Fruit fly (Drosophila melanogaster) whole organism, pupa: ENCODE data around the gene CG44385.

ENCODE experiments used
- CG10348 ChIP-seq: fragments of 200-800 bp; sonication (Bioruptor generic); IDR thresholded peaks from 2 replicates; pipeline ENCODE4 v1.3.6; 2022; ENCODE audit warnings: missing biosample characterization, missing genetic modification characterization
- CG12605 ChIP-seq: fragments of 200-800 bp; sonication (Bioruptor generic); IDR thresholded peaks from 2 replicates; pipeline ENCODE4 v1.3.6; 2022; ENCODE audit warnings: missing biosample characterization, missing genetic modification characterization
- CG13204 ChIP-seq: fragments of 200-800 bp; sonication (Bioruptor generic); optimal IDR thresholded peaks from 2 replicates; lab custom pipeline; 2018; ENCODE audit warnings: missing biosample characterization, mild to moderate bottlenecking, missing genetic modification characterization, moderate library complexity
- CG14655 ChIP-seq: fragments of 200-800 bp; sonication (Bioruptor generic); optimal IDR thresholded peaks from 3 replicates; lab custom pipeline; 2017; ENCODE audit warnings: mild to moderate bottlenecking, missing biosample characterization, missing genetic modification reagents, missing genetic modification characterization
- CG15710 ChIP-seq: fragments of 200-800 bp; sonication (Bioruptor generic); optimal IDR thresholded peaks from 2 replicates; lab custom pipeline; 2018; ENCODE audit warnings: missing biosample characterization, mild to moderate bottlenecking, missing genetic modification characterization, moderate library complexity
- CG17806 ChIP-seq: fragments of 200-800 bp; sonication (Bioruptor generic); optimal IDR thresholded peaks from 2 replicates; lab custom pipeline; 2018; ENCODE audit warnings: missing biosample characterization, mild to moderate bottlenecking, missing genetic modification characterization, moderate library complexity
- CG32121 ChIP-seq: fragments of 200-800 bp; sonication (Bioruptor generic); IDR thresholded peaks from 2 replicates; pipeline ENCODE4 v1.3.6; 2022; ENCODE audit warnings: missing biosample characterization, missing genetic modification characterization
- CG34367 ChIP-seq: fragments of 200-800 bp; sonication (Bioruptor generic); optimal IDR thresholded peaks from 2 replicates; lab custom pipeline; 2018; ENCODE audit warnings: missing biosample characterization, mild to moderate bottlenecking, missing genetic modification characterization
- CG4496 ChIP-seq: fragments of 200-800 bp; sonication (Bioruptor generic); IDR thresholded peaks from 3 replicates; pipeline ENCODE4 v1.3.6; 2022; ENCODE audit warnings: missing biosample characterization, missing genetic modification characterization
- CG8159 ChIP-seq: fragments of 200-800 bp; sonication (Bioruptor generic); optimal IDR thresholded peaks from 3 replicates; lab custom pipeline; 2018; ENCODE audit warnings: missing biosample characterization, mild to moderate bottlenecking, missing genetic modification characterization, moderate library complexity
- CG8301 ChIP-seq: fragments of 200-800 bp; sonication (Bioruptor generic); optimal IDR thresholded peaks from 2 replicates; lab custom pipeline; 2018; ENCODE audit warnings: missing biosample characterization, mild to moderate bottlenecking, missing genetic modification characterization
- CG9948 ChIP-seq: fragments of 200-800 bp; sonication (Bioruptor generic); optimal IDR thresholded peaks from 2 replicates; lab custom pipeline; 2018; ENCODE audit warnings: missing biosample characterization, mild to moderate bottlenecking, missing genetic modification characterization, moderate library complexity
- D1 ChIP-seq: fragments of 200-800 bp; sonication (Bioruptor generic); optimal IDR thresholded peaks from 2 replicates; lab custom pipeline; 2018; ENCODE audit warnings: missing biosample characterization, mild to moderate bottlenecking, missing genetic modification characterization, moderate library complexity
- EcR ChIP-seq: fragments of 200-800 bp; sonication (Bioruptor generic); optimal IDR thresholded peaks from 3 replicates; lab custom pipeline; 2019; ENCODE audit warnings: missing biosample characterization, missing genetic modification characterization, mild to moderate bottlenecking, moderate library complexity, missing genetic modification reagents
- Ets98B ChIP-seq: fragments of 200-800 bp; sonication (Bioruptor generic); IDR thresholded peaks from 2 replicates; pipeline ENCODE4 v1.3.6; 2022; ENCODE audit warnings: missing biosample characterization, missing genetic modification characterization
- Pif1A ChIP-seq: fragments of 200-800 bp; sonication (Bioruptor generic); optimal IDR thresholded peaks from 3 replicates; lab custom pipeline; 2016; ENCODE audit warnings: missing biosample characterization, missing genetic modification characterization
- Pif1B ChIP-seq: fragments of 200-800 bp; sonication (Bioruptor generic); optimal IDR thresholded peaks from 3 replicates; lab custom pipeline; 2016; ENCODE audit warnings: missing biosample characterization, missing genetic modification characterization
- Snoo ChIP-seq: fragments of 200-800 bp; sonication (Bioruptor generic); optimal IDR thresholded peaks from 3 replicates; lab custom pipeline; 2017; ENCODE audit warnings: missing biosample characterization, mild to moderate bottlenecking, missing genetic modification characterization, inconsistent platforms
- fd96Ca ChIP-seq: fragments of 200-800 bp; sonication (Bioruptor generic); IDR thresholded peaks from 3 replicates; pipeline ENCODE4 v1.3.6; 2022; ENCODE audit warnings: missing biosample characterization, missing genetic modification characterization
- gl ChIP-seq: fragments of 200-800 bp; sonication (Bioruptor generic); optimal IDR thresholded peaks from 2 replicates; lab custom pipeline; 2018; ENCODE audit warnings: missing biosample characterization, mild to moderate bottlenecking, missing genetic modification characterization
- rn ChIP-seq: fragments of 200-800 bp; sonication (Bioruptor generic); IDR thresholded peaks from 2 replicates; pipeline ENCODE4 v1.3.6; 2022; ENCODE audit warnings: missing biosample characterization, missing genetic modification characterization

Gene CG44385

DNA sequence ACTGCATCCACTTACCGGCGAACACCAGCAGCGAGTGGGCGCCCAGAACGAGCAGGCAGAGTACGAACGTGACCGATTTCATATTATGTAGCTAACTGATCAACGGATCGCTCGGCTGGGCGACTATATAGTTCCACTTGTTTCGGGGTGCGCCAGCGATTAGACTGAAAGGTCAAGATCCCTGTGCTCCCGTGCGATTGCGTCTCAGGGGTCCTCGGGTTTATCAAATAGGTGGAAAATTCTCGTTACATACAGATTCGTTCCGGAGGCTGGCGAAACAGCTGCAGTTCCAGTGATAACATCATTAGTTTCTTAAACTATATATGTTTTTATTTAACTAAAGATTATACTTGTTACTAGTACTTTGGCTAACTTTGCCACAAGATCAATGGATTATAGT, 8.0 kb upstream of the CG44385 start, which contains the start of gene ssp7:
TSS of gene ssp7 (minus strand) at position 101 of the 400 bp plus-strand sequence.
- no peak for TF ChIP-seq EcR (GFP tag; lab: Kevin White, UChicago)
- no peak for TF ChIP-seq Snoo (tag; lab: Kevin White, UChicago)

DNA sequence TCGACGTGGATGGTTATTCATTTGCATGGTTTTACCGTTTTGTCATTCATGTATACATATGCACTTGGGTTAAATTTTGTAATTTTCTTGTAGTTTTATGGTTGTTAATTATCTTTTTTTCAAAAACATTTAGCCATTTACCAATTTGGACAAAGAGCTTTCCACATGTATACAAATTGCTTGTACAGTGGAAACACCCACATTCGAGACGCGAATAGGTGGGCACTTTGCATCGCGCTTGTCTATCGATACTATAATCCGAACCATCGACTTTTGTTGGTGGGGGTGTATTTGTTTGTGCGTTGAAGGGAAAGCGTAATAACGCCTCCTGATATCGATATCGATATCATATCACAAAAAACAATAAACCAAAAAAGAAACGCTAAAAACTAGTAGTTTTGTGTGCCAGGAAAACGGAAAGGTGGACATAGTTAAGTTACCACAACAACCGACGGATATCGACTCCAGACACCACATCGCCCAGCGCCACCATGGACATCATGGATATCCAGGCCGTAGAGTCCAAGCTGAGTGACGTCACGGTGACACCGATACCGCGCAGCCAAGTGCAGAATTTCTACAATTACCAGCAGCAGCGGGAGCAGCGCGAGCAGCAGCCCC, 5.5 kb upstream of the CG44385 start, which contains the start of gene CDK2AP1:
TSS of gene CDK2AP1 (plus strand) at position 294 of the 621 bp plus-strand sequence.
- no peak; the same call in 1 of the 2 replicates for TF ChIP-seq Ets98B (GFP tag; lab: Robert Waterston, UW)
- no peak for TF ChIP-seq CG8301 (tag; lab: Kevin White, UChicago)
- no peak for TF ChIP-seq D1 (tag; lab: Kevin White, UChicago)
- no peak for TF ChIP-seq Pif1B (GFP tag; lab: Kevin White, UChicago)
- TF ChIP-seq Pif1A (GFP tag; lab: Kevin White, UChicago), result no peak
- peak; percentile 37; the same call in 1 of the 3 replicates for TF ChIP-seq CG4496 (GFP tag; lab: Robert Waterston, UW)
- no peak for TF ChIP-seq CG12605 (GFP tag; lab: Robert Waterston, UW)
- TF ChIP-seq Snoo (tag; lab: Kevin White, UChicago), result no peak
- no peak for TF ChIP-seq CG10348 (GFP tag; lab: Robert Waterston, UW)
- TF ChIP-seq gl (tag; lab: Kevin White, UChicago), result no peak
- TF ChIP-seq CG32121 (GFP tag; lab: Robert Waterston, UW), result 0 out of 2 replicates have a peak, but pooled peaks have one; percentile 15
- TF ChIP-seq CG13204, result no peak
- TF ChIP-seq rn (GFP tag; lab: Robert Waterston, UW), result no peak
- TF ChIP-seq CG8159 (tag; lab: Kevin White, UChicago), result peak; percentile 0
- no peak for TF ChIP-seq CG34367 (tag; lab: Kevin White, UChicago)
- TF ChIP-seq CG15710, result no peak
- no peak for TF ChIP-seq CG9948 (tag; lab: Kevin White, UChicago)
- TF ChIP-seq CG17806 (tag; lab: Kevin White, UChicago), result peak; percentile 1
- no peak for TF ChIP-seq EcR (GFP tag; lab: Kevin White, UChicago)
- TF ChIP-seq fd96Ca (GFP tag; lab: Robert Waterston, UW), result 0 out of 3 replicates have a peak, but pooled peaks have one; percentile 25
- no peak for TF ChIP-seq CG14655 (GFP tag; lab: Kevin White, UChicago)
- TF ChIP-seq, all 21 proteins: peak for 5

DNA sequence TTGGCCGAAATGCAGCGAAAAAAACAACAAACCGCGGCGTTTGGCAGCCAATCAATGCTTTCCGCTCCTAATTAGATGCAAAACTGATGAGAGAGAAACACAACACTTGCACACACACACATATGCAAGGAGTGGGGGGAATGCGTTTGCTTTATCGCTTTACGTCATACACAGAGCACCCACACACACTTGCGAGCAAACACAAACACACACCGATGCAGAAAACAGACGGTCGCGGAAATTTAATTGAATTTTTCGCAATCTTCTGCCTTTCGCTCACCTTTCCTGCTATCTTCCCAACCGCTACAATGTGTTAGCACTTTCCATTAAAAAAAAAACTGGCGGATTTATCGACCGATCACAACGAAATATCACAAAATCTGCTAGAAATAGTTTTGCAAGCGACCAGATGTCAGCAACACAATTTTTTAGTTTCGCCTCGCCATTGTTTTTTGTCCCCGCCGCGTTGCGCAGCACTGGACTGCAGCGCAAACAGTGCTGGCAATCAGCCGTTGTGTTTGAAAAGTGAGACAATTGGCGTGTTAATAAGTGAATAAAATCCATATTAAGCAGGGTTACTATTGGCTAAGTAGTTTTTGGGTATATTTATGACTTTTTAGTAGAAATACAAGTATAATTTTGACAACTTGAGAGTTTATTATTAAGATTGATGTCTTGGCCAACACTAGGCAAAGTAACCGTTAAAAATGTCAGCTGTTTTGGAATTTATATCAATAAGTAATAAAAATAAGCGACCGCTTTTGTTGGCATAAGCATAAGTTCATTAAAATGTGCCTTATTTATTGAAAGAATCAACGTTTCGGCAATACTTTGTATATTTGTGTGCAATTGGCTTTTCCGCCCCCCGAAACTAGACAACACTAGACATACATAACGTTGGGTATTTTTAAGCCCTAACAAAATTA, 4.6 kb upstream of the CG44385 start, which contains the start of gene Klp10A:
TSS of gene Klp10A (minus strand) at position 532 of the 926 bp plus-strand sequence.
- TF ChIP-seq D1 (tag; lab: Kevin White, UChicago), result no peak
- peak; percentile 22 for TF ChIP-seq CG15710

DNA sequence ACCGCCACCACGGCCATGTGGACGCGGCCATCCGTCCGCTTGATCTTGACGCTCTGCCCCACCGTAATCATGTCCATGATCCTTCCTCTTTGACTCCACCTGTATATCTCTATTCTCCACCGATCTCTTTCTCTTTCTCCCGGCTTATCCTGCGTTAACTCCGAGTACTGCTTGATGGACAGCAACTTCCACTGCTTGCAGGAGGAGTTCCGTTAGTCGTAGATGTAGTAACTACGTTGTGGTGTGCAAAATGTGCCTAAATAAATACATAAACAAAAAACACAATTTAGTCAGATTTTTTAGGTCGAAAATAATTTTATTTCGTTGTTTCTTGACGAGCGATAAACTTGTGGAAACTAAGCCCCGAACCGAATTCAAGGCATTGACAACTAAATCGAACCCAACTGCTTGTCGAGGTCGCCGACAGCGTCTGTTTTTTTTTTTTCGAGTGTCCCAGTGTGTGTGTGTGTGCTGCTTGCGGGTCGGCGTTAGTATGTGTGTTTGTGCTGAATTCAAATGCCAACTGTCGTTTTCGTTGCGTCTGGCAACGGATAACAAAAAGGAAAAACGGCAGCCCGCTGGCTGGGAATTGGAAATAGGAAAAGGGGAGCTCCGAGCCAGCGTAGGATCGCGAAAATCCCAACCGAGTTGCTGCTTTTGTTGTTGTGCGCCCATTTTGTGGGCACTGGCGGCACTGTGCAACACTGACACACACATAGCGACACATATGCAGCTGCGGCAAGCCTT, 3.8 kb upstream of the CG44385 start:
- TF ChIP-seq CG10348 (GFP tag; lab: Robert Waterston, UW) (no peak), EcR (GFP tag; lab: Kevin White, UChicago) (peak; percentile 15), CG15710 (no peak)
- TF ChIP-seq, all 21 proteins: peak for 1

DNA sequence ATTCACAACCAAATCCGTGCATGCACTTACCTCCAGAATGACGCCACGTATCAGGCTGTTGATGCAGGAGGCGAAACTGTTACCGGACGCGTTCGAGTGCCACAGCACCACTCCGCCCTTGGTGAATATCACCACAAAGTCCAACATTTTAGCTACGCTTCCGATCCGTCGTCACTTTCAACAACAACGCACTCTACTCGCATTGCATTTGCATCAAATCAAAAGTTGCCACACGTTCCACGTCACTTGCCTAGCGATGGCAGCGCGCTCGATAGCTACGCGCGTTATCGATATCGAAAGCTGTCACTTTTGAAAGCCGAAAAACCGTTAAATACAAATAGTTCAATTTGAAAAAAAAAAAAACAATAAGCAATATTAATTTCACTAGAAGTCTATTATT, 3.4 kb downstream of the CG44385 start, which contains the start of gene SrpRalpha:
TSS of gene SrpRalpha (minus strand) at position 260 of the 400 bp plus-strand sequence.
- TF ChIP-seq CG12605 (GFP tag; lab: Robert Waterston, UW), result 0 out of 2 replicates have a peak, but pooled peaks have one; percentile 13
- TF ChIP-seq Pif1B (GFP tag; lab: Kevin White, UChicago), result no peak

DNA sequence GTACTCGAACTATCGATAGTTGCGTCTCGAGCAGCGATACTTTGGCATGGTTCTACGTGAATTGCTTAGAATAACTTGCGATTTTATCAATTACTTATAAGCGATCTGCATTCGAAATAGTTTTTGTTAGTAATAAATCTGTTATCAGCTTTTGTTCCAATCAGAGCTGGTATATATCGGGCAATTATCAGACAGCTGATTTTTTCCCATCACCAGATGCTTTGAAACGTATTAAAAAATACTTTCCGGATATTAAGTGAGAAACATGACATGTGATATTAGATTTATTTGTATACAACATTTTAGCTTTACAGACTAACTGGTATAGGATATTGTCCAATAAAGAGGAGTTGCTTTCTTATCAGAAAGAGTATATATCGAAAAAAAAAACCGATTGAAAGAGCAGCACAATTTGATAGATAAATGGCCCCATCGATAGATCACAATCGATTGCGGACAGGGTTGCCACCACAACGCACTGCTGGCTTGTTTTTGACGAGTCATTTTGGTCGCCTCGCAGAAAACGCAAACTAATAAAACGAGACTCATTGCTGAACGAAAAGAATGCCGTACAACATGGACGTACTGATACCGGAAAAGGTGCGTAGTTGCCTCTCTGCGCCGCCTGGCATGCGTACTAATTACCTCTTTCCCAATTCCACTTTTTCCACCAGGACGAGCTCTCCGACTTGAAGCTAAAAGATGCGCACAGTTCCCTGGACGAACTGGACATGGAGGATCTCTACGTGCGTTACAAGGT, 7.3 kb downstream of the CG44385 start, which contains the start of gene Rpt3:
TSS of gene Rpt3 (plus strand) at position 353 of the 760 bp plus-strand sequence.
- TF ChIP-seq Pif1A (GFP tag; lab: Kevin White, UChicago) (no peak), CG14655 (GFP tag; lab: Kevin White, UChicago) (no peak), CG15710 (no peak)
- TF ChIP-seq, all 21 proteins: peak for 0
